Worm (Caenorhabditis elegans) whole organism, L2 larva: Measurements from ENCODE around the gene C06E1.7.

Experiments
- F13H6.1 ChIP-seq: sonication (generic microtip); optimal IDR thresholded peaks from 2 replicates; lab custom pipeline; 2016; ENCODE audit warnings: missing genetic modification characterization, missing compliant biosample characterization
- ZK546.5 ChIP-seq: sonication (generic microtip); optimal IDR thresholded peaks from 2 replicates; lab custom pipeline; 2017; ENCODE audit warnings: missing biosample characterization, missing genetic modification characterization
- crh-2 ChIP-seq: sonication (generic microtip); optimal IDR thresholded peaks from 2 replicates; lab custom pipeline; 2017; ENCODE audit warnings: missing biosample characterization, missing genetic modification characterization
- dmd-4 ChIP-seq: sonication (generic microtip); optimal IDR thresholded peaks from 2 replicates; lab custom pipeline; 2017; ENCODE audit warnings: missing biosample characterization, missing genetic modification characterization
- egl-27 ChIP-seq: sonication (generic microtip); optimal IDR thresholded peaks from 3 replicates; lab custom pipeline; 2017; ENCODE audit warnings: missing biosample characterization, missing genetic modification reagents, missing genetic modification characterization
- lin-13 ChIP-seq: fragments of 150-350 bp; optimal IDR thresholded peaks from 2 replicates; lab custom pipeline; 2014; ENCODE audit warnings: missing biosample characterization, missing genetic modification reagents, missing genetic modification characterization
- lsy-2 ChIP-seq, 2 experiments: fragments of 150-350 bp in 1 of 2; sonication (generic microtip) in 1 of 2; optimal IDR thresholded peaks; 2 replicates each; lab custom pipeline; 2014 to 2017; ENCODE audit warnings: missing biosample characterization in 2 of 2, missing genetic modification characterization in 2 of 2
- nhr-10 ChIP-seq: sonication (generic microtip); optimal IDR thresholded peaks from 2 replicates; lab custom pipeline; 2017; ENCODE audit warnings: missing biosample characterization, missing genetic modification characterization
- skn-1 ChIP-seq: sonication (generic microtip); optimal IDR thresholded peaks from 2 replicates; lab custom pipeline; 2017; ENCODE audit warnings: missing biosample characterization, missing genetic modification characterization
- ztf-11 ChIP-seq: sonication (generic microtip); optimal IDR thresholded peaks from 2 replicates; lab custom pipeline; 2017; ENCODE audit warnings: missing biosample characterization, missing genetic modification characterization

DNA sequence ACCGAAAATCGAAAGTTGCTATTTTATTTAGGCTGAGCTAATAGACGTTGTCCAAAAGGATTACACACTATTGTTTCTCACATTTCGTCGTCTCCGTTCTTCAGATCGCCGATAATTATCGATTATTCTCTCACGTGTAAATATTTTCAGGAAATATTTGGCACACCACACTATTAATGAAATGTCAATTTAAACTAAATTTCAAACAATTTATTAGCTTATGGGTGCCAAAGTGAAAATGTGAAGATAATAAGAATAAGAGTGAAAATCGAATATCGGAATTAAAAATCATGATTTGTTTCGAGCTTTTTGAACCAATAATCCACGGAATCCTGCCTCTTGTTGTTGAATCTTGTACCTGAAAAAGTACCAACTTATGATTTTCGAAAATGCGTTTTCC lies 23.1 kb upstream of the C06E1.7 start, which contains the start of gene C06E1.11:
- TF ChIP-seq ZK546.5 (tag; lab: Kevin White, UChicago): no peak
- TF ChIP-seq egl-27: no peak
- no peak for TF ChIP-seq crh-2
- no peak for TF ChIP-seq nhr-10
- TF ChIP-seq skn-1 (tag; lab: Kevin White, UChicago): no peak
- TF ChIP-seq dmd-4 (tag; lab: Kevin White, UChicago): no peak
- TF ChIP-seq F13H6.1 (tag; lab: Kevin White, UChicago): no peak
- no peak for TF ChIP-seq ztf-11
- TF ChIP-seq lsy-2 (tag; optimal IDR thresholded peaks at IDR 0.05; lab: Kevin White, UChicago): no peak
- no peak for TF ChIP-seq lin-13
